Worm (Caenorhabditis elegans) whole organism, early embryonic: Measurements from ENCODE around the gene lgc-39.

Experiments used
- B0310.2 ChIP-seq: sonication (generic microtip); optimal IDR thresholded peaks from 2 replicates; lab custom pipeline; 2016; ENCODE audit warnings: mild to moderate bottlenecking, missing genetic modification characterization, missing compliant biosample characterization
- F13C5.2 ChIP-seq: sonication (generic microtip); optimal IDR thresholded peaks from 2 replicates; lab custom pipeline; 2017; ENCODE audit warnings: mild to moderate bottlenecking, missing genetic modification characterization, inconsistent platforms, missing compliant biosample characterization
- aly-1 ChIP-seq: sonication (generic microtip); optimal IDR thresholded peaks from 2 replicates; lab custom pipeline; 2016; ENCODE audit warnings: missing genetic modification characterization, missing compliant biosample characterization
- ama-1 ChIP-seq: fragments of 150-350 bp; optimal IDR thresholded peaks from 2 replicates; lab custom pipeline; 2014
- ceh-13 ChIP-seq: fragments of 200-800 bp; sonication (Bioruptor generic); optimal IDR thresholded peaks from 2 replicates; lab custom pipeline; 2018; ENCODE audit warnings: mild to moderate bottlenecking, missing genetic modification characterization, missing compliant biosample characterization
- ceh-36 ChIP-seq: sonication (generic microtip); optimal IDR thresholded peaks from 2 replicates; lab custom pipeline; 2016; ENCODE audit warnings: missing genetic modification characterization, inconsistent platforms, missing compliant biosample characterization
- ets-7 ChIP-seq: sonication (generic microtip); optimal IDR thresholded peaks from 2 replicates; lab custom pipeline; 2016; ENCODE audit warnings: missing genotype, missing genetic modification characterization, missing compliant biosample characterization
- flt-1 ChIP-seq: fragments of 200-800 bp; sonication (Bioruptor generic); IDR thresholded peaks from 2 replicates; pipeline ENCODE4 v1.3.6; 2022; ENCODE audit warnings: missing genetic modification characterization, missing compliant biosample characterization
- hmbx-1 ChIP-seq: sonication (generic microtip); optimal IDR thresholded peaks from 2 replicates; lab custom pipeline; 2016; ENCODE audit warnings: mild to moderate bottlenecking, missing genetic modification characterization, missing compliant biosample characterization
- hmg-4 ChIP-seq: fragments of 200-800 bp; sonication (Bioruptor generic); optimal IDR thresholded peaks from 2 replicates; lab custom pipeline; 2018; ENCODE audit warnings: mild to moderate bottlenecking, missing genetic modification characterization, missing compliant biosample characterization
- hnd-1 ChIP-seq: sonication (generic microtip); optimal IDR thresholded peaks from 2 replicates; lab custom pipeline; 2016; ENCODE audit warnings: missing genetic modification characterization, missing compliant biosample characterization
- pes-1 ChIP-seq: fragments of 200-800 bp; sonication (Bioruptor generic); IDR thresholded peaks from 2 replicates; pipeline ENCODE4 v1.3.6; 2022; ENCODE audit warnings: missing genetic modification reagents, missing genetic modification characterization, missing compliant biosample characterization
- scrt-1 ChIP-seq: fragments of 200-800 bp; sonication (Bioruptor generic); IDR thresholded peaks from 2 replicates; pipeline ENCODE4 v1.3.6; 2022; ENCODE audit warnings: missing genetic modification characterization, missing compliant biosample characterization
- sea-1 ChIP-seq: fragments of 200-800 bp; sonication (Bioruptor generic); conservative IDR thresholded peaks from 2 replicates; pipeline ENCODE4 v1.3.6; 2022; ENCODE audit warnings: missing genetic modification characterization, missing compliant biosample characterization
- tbx-11 ChIP-seq: fragments of 200-800 bp; sonication (Bioruptor generic); IDR thresholded peaks from 2 replicates; pipeline ENCODE4 v1.3.6; 2022; ENCODE audit warnings: missing genetic modification characterization, missing compliant biosample characterization
- tbx-37 ChIP-seq: fragments of 200-800 bp; sonication (Bioruptor generic); conservative IDR thresholded peaks from 2 replicates; pipeline ENCODE4 v1.3.6; 2022; ENCODE audit warnings: missing genetic modification reagents, missing genetic modification characterization, missing compliant biosample characterization
- tra-4 ChIP-seq: sonication (generic microtip); optimal IDR thresholded peaks from 2 replicates; lab custom pipeline; 2017; ENCODE audit warnings: missing genetic modification characterization, missing compliant biosample characterization

The lgc-39 gene

DNA sequence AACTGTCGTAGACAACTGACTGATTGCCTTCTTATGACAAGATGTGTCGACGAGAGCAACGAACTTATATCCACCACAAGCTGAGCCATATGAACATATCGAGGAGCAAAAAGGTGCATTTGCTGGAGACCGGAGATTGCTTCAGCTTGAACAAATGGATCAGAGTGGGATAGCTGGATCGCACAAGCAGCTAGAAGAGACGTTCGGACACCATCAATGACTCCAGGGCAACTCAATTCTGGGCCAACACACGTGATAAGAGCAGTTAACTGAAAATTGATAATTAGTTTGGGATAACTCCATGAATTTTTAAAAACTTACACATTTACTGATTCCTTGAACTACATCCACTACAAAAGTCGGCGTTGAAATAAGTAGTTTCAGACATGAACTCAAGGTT is 33.7 kb downstream of the lgc-39 start:
- TF ChIP-seq flt-1, result no peak
- no peak for TF ChIP-seq ceh-36 (tag; lab: Kevin White, UChicago)
- TF ChIP-seq sea-1 (GFP tag; lab: Robert Waterston, UW), result no peak
- no peak for TF ChIP-seq tbx-11 (GFP tag; lab: Robert Waterston, UW)
- TF ChIP-seq B0310.2 (tag; lab: Kevin White, UChicago), result no peak
- no peak for TF ChIP-seq tra-4 (tag; lab: Kevin White, UChicago)
- no peak for TF ChIP-seq hnd-1 (tag; lab: Kevin White, UChicago)
- TF ChIP-seq F13C5.2, result no peak
- TF ChIP-seq scrt-1 (GFP tag; lab: Robert Waterston, UW), result no peak
- no peak for TF ChIP-seq ets-7
- TF ChIP-seq pes-1 (GFP tag; lab: Robert Waterston, UW), result no peak
- no peak for TF ChIP-seq tbx-37 (GFP tag; lab: Robert Waterston, UW)
- no peak for TF ChIP-seq ama-1 (lab: Kevin White, UChicago)
- TF ChIP-seq aly-1 (tag; lab: Kevin White, UChicago), result no peak
- TF ChIP-seq ceh-13, result no peak

DNA sequence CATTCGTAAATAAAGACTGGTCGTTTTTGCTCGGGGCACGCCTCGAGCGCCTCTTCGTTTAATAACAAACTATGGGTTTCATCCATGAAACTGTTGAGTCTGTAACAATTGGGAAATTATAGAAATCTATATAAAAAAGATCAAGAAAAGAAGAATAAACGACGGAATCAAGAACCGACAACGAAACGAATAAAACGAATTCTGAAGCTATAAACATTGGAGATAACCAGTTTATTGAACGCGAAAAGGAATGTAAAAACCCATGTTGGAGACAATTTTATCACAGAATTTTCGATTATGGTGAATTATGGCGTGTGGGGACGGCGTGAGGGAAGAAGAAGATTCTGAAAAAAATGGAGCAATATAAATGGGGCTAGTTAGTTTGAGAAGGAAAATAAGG is 39.5 kb downstream of the lgc-39 start, which contains the start of gene soap-1:
soap-1 (minus strand) TSS at position 101 of the 400 bp plus-strand sequence.
- TF ChIP-seq tbx-37 (GFP tag; lab: Robert Waterston, UW) (no peak), aly-1 (tag; lab: Kevin White, UChicago) (no peak), sea-1 (GFP tag; lab: Robert Waterston, UW) (no peak), pes-1 (GFP tag; lab: Robert Waterston, UW) (no peak), ets-7 (no peak), scrt-1 (GFP tag; lab: Robert Waterston, UW) (no peak), tra-4 (tag; lab: Kevin White, UChicago) (no peak), ceh-13 (no peak), F13C5.2 (no peak), hmg-4 (GFP tag; lab: Kevin White, UChicago) (no peak), hnd-1 (tag; lab: Kevin White, UChicago) (no peak)

DNA sequence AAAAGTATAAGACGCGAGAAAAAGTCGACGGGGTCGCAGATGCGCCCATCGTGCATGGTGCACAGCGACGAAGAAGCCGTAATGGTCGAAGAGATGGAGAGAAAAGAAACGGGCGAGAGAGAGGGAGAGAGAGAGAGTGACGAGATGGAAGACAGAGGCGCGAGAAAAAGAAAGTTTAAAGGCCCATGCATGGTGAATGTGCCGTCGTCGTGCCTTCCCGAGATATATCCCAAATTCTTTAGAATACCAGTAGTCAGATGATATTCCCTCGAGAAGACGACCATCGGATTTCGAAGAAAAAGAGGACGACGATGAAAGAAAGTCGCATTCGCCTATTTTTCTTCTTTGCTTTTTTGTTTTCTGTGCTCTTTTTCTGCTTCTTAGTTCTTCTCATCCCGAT is 40.7 kb downstream of the lgc-39 start:
- no peak for TF ChIP-seq tra-4 (tag; lab: Kevin White, UChicago)
- no peak for TF ChIP-seq ceh-13
- TF ChIP-seq hmg-4 (GFP tag; lab: Kevin White, UChicago), result no peak
- TF ChIP-seq hnd-1 (tag; lab: Kevin White, UChicago), result no peak
- no peak for TF ChIP-seq ceh-36 (tag; lab: Kevin White, UChicago)
- TF ChIP-seq flt-1, result no peak
- TF ChIP-seq B0310.2 (tag; lab: Kevin White, UChicago), result no peak
- TF ChIP-seq ama-1 (lab: Kevin White, UChicago), result no peak
- TF ChIP-seq pes-1 (GFP tag; lab: Robert Waterston, UW), result no peak
- TF ChIP-seq ets-7, result no peak
- TF ChIP-seq scrt-1 (GFP tag; lab: Robert Waterston, UW), result no peak
- TF ChIP-seq F13C5.2, result no peak

DNA sequence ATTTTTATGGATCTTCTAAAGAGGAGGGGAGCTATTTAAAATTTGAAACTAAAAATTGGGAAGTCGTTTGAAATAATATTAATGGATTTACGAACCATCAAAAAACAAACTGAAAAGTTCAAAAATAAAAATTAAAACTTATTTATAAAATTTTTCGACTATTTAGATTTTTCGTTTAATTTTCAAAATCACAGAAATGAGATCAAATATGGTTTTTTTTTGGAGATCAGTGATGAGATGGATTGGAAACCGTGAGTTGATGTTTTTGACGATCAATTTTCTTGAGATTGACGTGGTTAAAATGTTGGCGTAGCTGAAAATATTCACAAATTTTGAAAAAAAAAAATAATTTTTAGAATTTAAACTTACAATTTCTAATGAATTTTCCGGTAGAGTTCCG is 43.7 kb downstream of the lgc-39 start, which contains the start of gene C13F10.5:
C13F10.5 (minus strand) TSS at position 101 of the 400 bp plus-strand sequence.
- TF ChIP-seq flt-1, result no peak
- TF ChIP-seq tra-4 (tag; lab: Kevin White, UChicago), result no peak

DNA sequence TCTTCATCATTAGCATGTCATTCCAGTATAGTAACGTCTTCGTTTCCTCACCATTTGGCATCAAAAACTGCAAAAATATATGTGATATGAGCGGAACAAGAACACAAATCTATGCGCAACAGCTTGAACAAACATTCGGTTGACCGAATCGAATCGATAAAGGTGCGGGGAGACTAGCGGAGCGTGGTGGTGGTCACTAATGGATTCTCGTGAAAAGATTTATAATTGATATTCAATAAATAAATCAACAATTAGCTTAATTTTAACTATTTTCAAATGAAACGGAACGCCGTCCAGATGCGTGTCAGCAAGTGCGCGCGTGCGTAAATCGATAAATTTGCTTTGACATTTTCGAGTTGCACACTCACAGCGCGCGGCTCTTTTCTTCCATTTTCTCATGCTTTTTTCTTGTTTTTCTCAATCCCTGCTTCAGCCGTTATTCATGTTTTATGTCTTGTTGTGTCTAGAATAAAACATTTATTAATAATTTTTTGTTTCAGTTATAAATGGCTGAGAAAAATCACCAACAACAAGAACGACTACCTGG is 45.7 kb downstream of the lgc-39 start, which contains the start of the genes C13F10.8, C13F10.6 and kxd-1:
C13F10.8 (minus strand) TSS at position 51 of the 547 bp plus-strand sequence.
C13F10.6 (minus strand) TSS at position 67 of the 547 bp plus-strand sequence.
kxd-1 (plus strand) TSS at position 497 of the 547 bp plus-strand sequence.
- peak; percentile 4 for TF ChIP-seq hmg-4 (GFP tag; lab: Kevin White, UChicago)
- TF ChIP-seq scrt-1 (GFP tag; lab: Robert Waterston, UW), result no peak

DNA sequence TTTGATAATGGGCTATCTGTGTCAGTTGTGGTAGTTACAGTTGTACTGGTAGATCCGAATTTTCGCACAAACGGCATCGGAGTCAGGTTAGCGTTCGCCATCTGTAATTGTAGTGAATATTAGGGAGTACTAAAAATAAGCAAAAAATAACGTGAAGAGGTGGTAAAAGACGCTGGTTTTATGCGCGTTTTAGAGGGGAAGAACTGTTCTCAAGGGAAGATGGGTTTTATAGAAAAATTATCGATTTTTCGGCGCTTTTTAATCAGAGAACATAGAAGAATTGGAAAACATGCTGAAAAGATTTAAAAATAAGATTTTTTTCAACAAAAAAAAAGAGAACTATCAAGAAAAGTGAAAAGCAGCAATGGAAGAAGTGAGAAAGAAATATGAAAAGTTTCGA is 47.9 kb downstream of the lgc-39 start, which contains the start of gene C13F10.7:
C13F10.7 (minus strand) TSS at position 101 of the 400 bp plus-strand sequence.
- no peak for TF ChIP-seq hnd-1 (tag; lab: Kevin White, UChicago)
- TF ChIP-seq aly-1 (tag; lab: Kevin White, UChicago), result no peak
- no peak for TF ChIP-seq F13C5.2
- TF ChIP-seq sea-1 (GFP tag; lab: Robert Waterston, UW), result no peak

DNA sequence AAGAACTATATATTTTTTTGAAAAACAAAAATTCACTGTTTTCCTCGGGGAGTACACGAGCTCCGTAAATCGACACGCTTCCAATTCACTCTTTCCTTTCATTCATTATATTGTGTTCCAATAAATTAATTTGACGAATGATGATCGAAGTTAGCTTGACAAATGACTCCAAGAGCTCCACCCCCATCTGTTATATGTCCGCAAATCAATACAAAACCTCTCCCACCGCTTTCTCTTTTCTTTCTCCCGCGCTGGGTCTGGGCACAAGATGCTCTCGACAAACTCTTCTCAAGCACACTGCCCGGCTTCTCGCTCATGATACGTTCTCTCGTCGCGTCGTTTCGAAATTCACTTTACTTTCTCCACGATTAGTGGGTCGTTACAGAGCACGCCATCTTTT is 48.6 kb downstream of the lgc-39 start, which contains the start of gene C13F10.1:
C13F10.1 (plus strand) TSS at position 138 of the 400 bp plus-strand sequence.
- TF ChIP-seq F13C5.2 (no peak), B0310.2 (tag; lab: Kevin White, UChicago) (no peak), hmbx-1 (tag; lab: Kevin White, UChicago) (no peak), aly-1 (tag; lab: Kevin White, UChicago) (no peak), sea-1 (GFP tag; lab: Robert Waterston, UW) (no peak), ama-1 (lab: Kevin White, UChicago) (no peak), ets-7 (no peak)

DNA sequence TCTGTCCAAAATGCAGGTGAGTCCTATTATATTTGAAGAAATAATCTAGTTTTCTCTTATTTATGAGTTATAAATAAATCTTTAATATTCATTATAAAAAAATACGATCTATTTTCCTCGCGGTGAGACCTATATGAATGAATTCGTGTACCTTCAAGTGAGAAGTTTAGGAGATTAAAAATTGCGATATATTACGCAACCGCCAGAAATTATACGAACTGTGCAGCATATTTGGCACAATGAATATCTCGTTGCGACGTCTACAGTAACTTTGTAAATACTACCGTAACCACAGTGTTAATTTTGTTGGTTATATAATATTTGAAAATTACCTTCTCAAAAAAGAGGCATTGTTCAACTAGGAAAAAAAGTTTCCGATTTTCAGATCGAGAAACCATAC is 49.1 kb downstream of the lgc-39 start:
- TF ChIP-seq F13C5.2, result no peak
- TF ChIP-seq hmbx-1 (tag; lab: Kevin White, UChicago), result no peak
- TF ChIP-seq ets-7, result no peak
- TF ChIP-seq ama-1 (lab: Kevin White, UChicago), result no peak
- TF ChIP-seq hmg-4 (GFP tag; lab: Kevin White, UChicago), result no peak
- no peak for TF ChIP-seq flt-1
- TF ChIP-seq ceh-13, result no peak
- TF ChIP-seq tra-4 (tag; lab: Kevin White, UChicago), result no peak
- no peak for TF ChIP-seq sea-1 (GFP tag; lab: Robert Waterston, UW)
- no peak for TF ChIP-seq scrt-1 (GFP tag; lab: Robert Waterston, UW)
- no peak for TF ChIP-seq tbx-37 (GFP tag; lab: Robert Waterston, UW)
- no peak for TF ChIP-seq ceh-36 (tag; lab: Kevin White, UChicago)
- no peak for TF ChIP-seq aly-1 (tag; lab: Kevin White, UChicago)
